Fruit fly (Drosophila melanogaster): Measurements from ENCODE around the gene chif.
A peak's percentile ranks its signal among the peaks of the same experiment; 100 is the strongest.

Gene chif

dm6 chr2L:16315027-16315426 lies 37.4 kb downstream of the chif start:
- TF ChIP-seq CG17801 (GFP tag; optimal IDR thresholded peaks at IDR 0.05; ENCODE audit: partially characterized antibody), result peak; percentile 71

dm6 chr2L:16310648-16311047 lies 41.8 kb downstream of the chif start, which contains the start of the genes cni and fzy:
Gene cni, minus strand, starts transcription at chr2L:16310726.
Gene fzy, plus strand, starts transcription at chr2L:16310956.
- peak; percentile 23 for TF ChIP-seq CG17801 (GFP tag; optimal IDR thresholded peaks at IDR 0.05; ENCODE audit: partially characterized antibody)

- TF ChIP-seq CG17801 (GFP tag; optimal IDR thresholded peaks at IDR 0.05; ENCODE audit: partially characterized antibody), result peak; percentile 84
Observed at dm6 chr2L:16307026-16307703, 45.3 kb downstream of the chif start, which contains the start of the genes CG5861 and Syx5. Gene CG5861, minus strand, starts transcription at chr2L:16307298. Gene Syx5, plus strand, starts transcription at chr2L:16307346.

- peak; percentile 51 for TF ChIP-seq CG17801 (GFP tag; optimal IDR thresholded peaks at IDR 0.05; ENCODE audit: partially characterized antibody)
Observed at dm6 chr2L:16302773-16303279, 49.6 kb downstream of the chif start, which contains the start of gene GMF. Gene GMF, minus strand, starts transcription at chr2L:16302954.

dm6 chr2L:16299466-16300311 lies 52.7 kb downstream of the chif start, which contains the start of the genes heix and CG17328:
Gene heix, minus strand, starts transcription at chr2L:16299858.
Gene CG17328, plus strand, starts transcription at chr2L:16299943.
- peak; percentile 55 for TF ChIP-seq CG17801 (GFP tag; optimal IDR thresholded peaks at IDR 0.05; ENCODE audit: partially characterized antibody)

dm6 chr2L:16293703-16294233 lies 58.7 kb downstream of the chif start, which contains the start of gene Cyp303a1:
Gene Cyp303a1, plus strand, starts transcription at chr2L:16294183.
- TF ChIP-seq CG17801 (GFP tag; optimal IDR thresholded peaks at IDR 0.05; ENCODE audit: partially characterized antibody), result no peak

- TF ChIP-seq CG17801 (GFP tag; optimal IDR thresholded peaks at IDR 0.05; ENCODE audit: partially characterized antibody), result no peak
Observed at dm6 chr2L:16292975-16293501, 59.4 kb downstream of the chif start, which contains the start of gene CG13258. Gene CG13258, minus strand, starts transcription at chr2L:16293025.
